Worm (Caenorhabditis elegans) whole organism, mixed stage, embryonic: ENCODE data around the gene ajm-1.

ENCODE experiments used
- bed-3 ChIP-seq: fragments of 200-800 bp; sonication (Bioruptor generic); optimal IDR thresholded peaks from 3 replicates; lab custom pipeline; 2018; ENCODE audit warnings: mild to moderate bottlenecking, missing genetic modification characterization, moderate library complexity, missing compliant biosample characterization
- blmp-1 ChIP-seq: fragments of 150-350 bp; optimal IDR thresholded peaks from 2 replicates; lab custom pipeline; 2014; ENCODE audit warnings: missing biosample characterization, missing genetic modification characterization
- ceh-39 ChIP-seq: fragments of 150-350 bp; optimal IDR thresholded peaks from 2 replicates; lab custom pipeline; 2014; ENCODE audit warnings: missing biosample characterization, missing genetic modification characterization
- ceh-43 ChIP-seq: fragments of 200-800 bp; sonication (Bioruptor generic); optimal IDR thresholded peaks from 2 replicates; lab custom pipeline; 2018; ENCODE audit warnings: mild to moderate bottlenecking, missing genetic modification characterization, moderate library complexity, missing compliant biosample characterization
- ceh-83 ChIP-seq: fragments of 200-800 bp; sonication (Bioruptor generic); optimal IDR thresholded peaks from 2 replicates; lab custom pipeline; 2018; ENCODE audit warnings: mild to moderate bottlenecking, missing genetic modification characterization, missing compliant biosample characterization
- ces-1 ChIP-seq: fragments of 150-350 bp; optimal IDR thresholded peaks from 2 replicates; lab custom pipeline; 2014; ENCODE audit warnings: missing biosample characterization, missing genetic modification reagents, missing genetic modification characterization
- cnd-1 ChIP-seq: fragments of 200-800 bp; sonication (Bioruptor generic); optimal IDR thresholded peaks from 2 replicates; lab custom pipeline; 2018; ENCODE audit warnings: mild to moderate bottlenecking, missing genetic modification characterization, missing compliant biosample characterization
- drap-1 ChIP-seq: fragments of 200-800 bp; sonication (Bioruptor generic); optimal IDR thresholded peaks from 3 replicates; lab custom pipeline; 2018; ENCODE audit warnings: mild to moderate bottlenecking, missing genetic modification characterization, missing compliant biosample characterization
- elt-1 ChIP-seq: sonication (generic microtip); optimal IDR thresholded peaks from 2 replicates; lab custom pipeline; 2017; ENCODE audit warnings: missing genetic modification characterization, mild to moderate bottlenecking, missing compliant biosample characterization, antibody characterized with exemption, moderate library complexity, borderline replicate concordance; ENCODE audit not compliant: insufficient read depth
- ham-2 ChIP-seq: fragments of 200-800 bp; sonication (Bioruptor generic); optimal IDR thresholded peaks from 2 replicates; lab custom pipeline; 2018; ENCODE audit warnings: mild to moderate bottlenecking, missing genetic modification characterization, missing compliant biosample characterization
- hlh-1 ChIP-seq: fragments of 150-350 bp; optimal IDR thresholded peaks from 2 replicates; lab custom pipeline; 2014; ENCODE audit warnings: missing biosample characterization, missing genetic modification reagents, missing genetic modification characterization
- lin-32 ChIP-seq: fragments of 200-800 bp; sonication (Bioruptor generic); optimal IDR thresholded peaks from 2 replicates; lab custom pipeline; 2018; ENCODE audit warnings: mild to moderate bottlenecking, missing genetic modification characterization, missing compliant biosample characterization
- lsy-2 ChIP-seq: fragments of 150-350 bp; optimal IDR thresholded peaks from 2 replicates; lab custom pipeline; 2014; ENCODE audit warnings: missing biosample characterization, missing genetic modification characterization
- mab-5 ChIP-seq: fragments of 150-350 bp; optimal IDR thresholded peaks from 2 replicates; lab custom pipeline; 2014; ENCODE audit warnings: missing biosample characterization, missing genetic modification characterization
- mep-1 ChIP-seq: fragments of 150-350 bp; optimal IDR thresholded peaks from 2 replicates; lab custom pipeline; 2017; ENCODE audit warnings: missing biosample characterization, missing genetic modification reagents, missing genetic modification characterization, inconsistent platforms
- mls-2 ChIP-seq: sonication (generic microtip); optimal IDR thresholded peaks from 2 replicates; lab custom pipeline; 2016; ENCODE audit warnings: mild to moderate bottlenecking, missing genetic modification characterization, moderate library complexity, missing compliant biosample characterization
- nhr-12 ChIP-seq: fragments of 150-350 bp; optimal IDR thresholded peaks from 2 replicates; lab custom pipeline; 2014; ENCODE audit warnings: missing biosample characterization, missing genetic modification characterization
- nhr-2 ChIP-seq: fragments of 150-350 bp; optimal IDR thresholded peaks from 2 replicates; lab custom pipeline; 2014; ENCODE audit warnings: missing biosample characterization, missing genetic modification characterization
- nhr-237 ChIP-seq: fragments of 150-350 bp; optimal IDR thresholded peaks from 2 replicates; lab custom pipeline; 2014; ENCODE audit warnings: missing biosample characterization, missing genetic modification characterization
- nhr-28 ChIP-seq: fragments of 150-350 bp; optimal IDR thresholded peaks from 2 replicates; lab custom pipeline; 2014; ENCODE audit warnings: missing biosample characterization, missing genetic modification characterization
- nhr-76 ChIP-seq: sonication (generic microtip); optimal IDR thresholded peaks from 2 replicates; lab custom pipeline; 2017; ENCODE audit warnings: missing biosample characterization, missing genetic modification characterization
- pha-4 ChIP-seq: fragments of 150-350 bp; optimal IDR thresholded peaks from 2 replicates; lab custom pipeline; 2018; ENCODE audit warnings: missing biosample characterization, missing genetic modification reagents, missing genetic modification characterization
- sem-2 ChIP-seq: fragments of 200-800 bp; sonication (Bioruptor generic); optimal IDR thresholded peaks from 2 replicates; lab custom pipeline; 2018; ENCODE audit warnings: mild to moderate bottlenecking, missing genetic modification characterization, missing compliant biosample characterization
- snpc-4 ChIP-seq: fragments of 150-350 bp; optimal IDR thresholded peaks from 2 replicates; lab custom pipeline; 2014; ENCODE audit warnings: missing biosample characterization, missing genetic modification characterization
- sptf-1 ChIP-seq: sonication (generic microtip); optimal IDR thresholded peaks from 2 replicates; lab custom pipeline; 2017; ENCODE audit warnings: mild to moderate bottlenecking, missing genetic modification characterization, moderate library complexity, missing compliant biosample characterization
- tbx-8 ChIP-seq: fragments of 200-800 bp; sonication (Bioruptor generic); optimal IDR thresholded peaks from 2 replicates; lab custom pipeline; 2018; ENCODE audit warnings: mild to moderate bottlenecking, missing genetic modification characterization, moderate library complexity, missing compliant biosample characterization
- unc-120 ChIP-seq: sonication (generic microtip); optimal IDR thresholded peaks from 2 replicates; lab custom pipeline; 2017; ENCODE audit warnings: missing genetic modification characterization, missing compliant biosample characterization; ENCODE audit not compliant: poor library complexity, severe bottlenecking
- unc-39 ChIP-seq: fragments of 150-350 bp; optimal IDR thresholded peaks from 2 replicates; lab custom pipeline; 2014; ENCODE audit warnings: missing biosample characterization, missing genetic modification characterization
- zip-8 ChIP-seq: fragments of 150-350 bp; optimal IDR thresholded peaks from 2 replicates; lab custom pipeline; 2014; ENCODE audit warnings: missing biosample characterization, missing genetic modification characterization
- ztf-11 ChIP-seq: fragments of 150-350 bp; optimal IDR thresholded peaks from 2 replicates; lab custom pipeline; 2014; ENCODE audit warnings: missing biosample characterization, missing genetic modification characterization

The ajm-1 gene

DNA sequence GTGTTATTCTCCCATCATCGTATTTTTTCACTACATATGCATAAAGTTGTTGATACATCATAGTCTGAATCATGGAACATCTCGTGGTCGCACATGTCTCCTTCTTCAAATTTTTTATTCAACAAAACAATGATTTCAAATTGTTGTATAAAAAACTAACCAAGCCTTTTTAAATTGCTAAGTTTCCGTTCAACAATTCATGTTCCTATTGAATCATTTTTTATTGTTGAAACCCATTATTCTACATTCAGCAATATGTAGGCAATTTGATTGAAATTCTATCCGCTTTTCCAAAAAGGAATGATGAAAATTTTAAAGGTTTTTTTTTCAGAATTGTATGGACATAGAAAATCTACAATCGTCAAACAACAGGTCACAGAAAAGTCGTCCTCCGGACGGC, at the start of gene ajm-1:
Gene ajm-1, plus strand, starts transcription at position 301 of the 400 bp plus-strand sequence.
- TF ChIP-seq tbx-8 (GFP tag; lab: Kevin White, UChicago) (no peak), hlh-1 (tag; lab: Kevin White, UChicago) (no peak), nhr-237 (no peak), bed-3 (GFP tag; lab: Kevin White, UChicago) (no peak), elt-1 (tag; lab: Kevin White, UChicago) (no peak), snpc-4 (no peak), cnd-1 (no peak), mep-1 (tag; lab: Kevin White, UChicago) (no peak), ces-1 (no peak), mls-2 (tag; lab: Kevin White, UChicago) (no peak), lin-32 (GFP tag; lab: Kevin White, UChicago) (no peak), drap-1 (GFP tag; lab: Kevin White, UChicago) (no peak), nhr-2 (no peak), ceh-83 (GFP tag; lab: Kevin White, UChicago) (no peak), sptf-1 (tag; lab: Kevin White, UChicago) (no peak)
- TF ChIP-seq, all 35 proteins: peak for 0

DNA sequence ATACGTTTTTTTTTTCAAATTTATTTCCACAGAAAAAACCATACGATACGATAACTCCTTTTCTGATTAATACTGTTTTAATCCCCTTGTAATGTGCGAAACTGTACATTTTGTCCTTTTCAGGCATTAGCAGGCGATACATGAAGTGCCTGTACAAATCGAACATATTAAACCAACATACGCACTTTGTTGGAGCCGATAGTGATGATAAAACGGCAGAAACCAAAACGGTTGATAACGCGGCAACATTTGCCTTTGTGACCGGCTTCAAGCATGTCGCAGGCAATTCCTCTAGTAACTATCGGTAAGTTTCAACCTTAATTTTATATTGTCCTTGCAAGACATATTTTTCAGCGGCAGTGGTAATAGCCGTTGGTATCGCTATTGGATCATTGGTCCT, 48.4 kb upstream of the ajm-1 start, which contains the start of gene nep-22:
Gene nep-22, plus strand, starts transcription at position 245 of the 400 bp plus-strand sequence.
- no peak for TF ChIP-seq nhr-237
- no peak for TF ChIP-seq lsy-2 (tag; lab: Kevin White, UChicago)
- TF ChIP-seq ceh-83 (GFP tag; lab: Kevin White, UChicago) = no peak
- no peak for TF ChIP-seq ham-2 (GFP tag; lab: Kevin White, UChicago)
- TF ChIP-seq elt-1 (tag; lab: Kevin White, UChicago) = no peak
- no peak for TF ChIP-seq nhr-2
- TF ChIP-seq zip-8 (tag; lab: Kevin White, UChicago) = no peak
- TF ChIP-seq sptf-1 (tag; lab: Kevin White, UChicago) = no peak
- no peak for TF ChIP-seq ztf-11 (tag; lab: Kevin White, UChicago)
- no peak for TF ChIP-seq nhr-76 (tag; lab: Kevin White, UChicago)
- TF ChIP-seq nhr-12 = no peak
- no peak for TF ChIP-seq unc-39
- TF ChIP-seq mab-5 (tag; lab: Kevin White, UChicago) = no peak
- no peak for TF ChIP-seq snpc-4
- TF ChIP-seq nhr-28 = no peak
- no peak for TF ChIP-seq mep-1 (tag; lab: Kevin White, UChicago)

- TF ChIP-seq mls-2 (tag; lab: Kevin White, UChicago) = no peak
- no peak for TF ChIP-seq ham-2 (GFP tag; lab: Kevin White, UChicago)
- no peak for TF ChIP-seq unc-39
- no peak for TF ChIP-seq nhr-76 (tag; lab: Kevin White, UChicago)
- TF ChIP-seq lsy-2 (tag; lab: Kevin White, UChicago) = no peak
- no peak for TF ChIP-seq sptf-1 (tag; lab: Kevin White, UChicago)
- no peak for TF ChIP-seq bed-3 (GFP tag; lab: Kevin White, UChicago)
- TF ChIP-seq tbx-8 (GFP tag; lab: Kevin White, UChicago) = no peak
- TF ChIP-seq blmp-1 (tag; lab: Kevin White, UChicago) = no peak
- no peak for TF ChIP-seq mab-5 (tag; lab: Kevin White, UChicago)
- TF ChIP-seq nhr-28 = no peak
- no peak for TF ChIP-seq nhr-237
- no peak for TF ChIP-seq pha-4 (tag; lab: Kevin White, UChicago)
- no peak for TF ChIP-seq hlh-1 (tag; lab: Kevin White, UChicago)
- TF ChIP-seq sem-2 (GFP tag; lab: Kevin White, UChicago) = no peak
- no peak for TF ChIP-seq ceh-39 (tag; lab: Kevin White, UChicago)
- TF ChIP-seq snpc-4 = no peak
- no peak for TF ChIP-seq cnd-1
- TF ChIP-seq drap-1 (GFP tag; lab: Kevin White, UChicago) = no peak
- TF ChIP-seq unc-120 (tag; lab: Kevin White, UChicago) = no peak
Measured at ce11 chrX:9035142-9035541, 47.6 kb upstream of the ajm-1 start.

ce11 chrX:9036237-9036636, 46.5 kb upstream of the ajm-1 start:
- no peak for TF ChIP-seq ceh-43 (GFP tag; lab: Kevin White, UChicago)
- TF ChIP-seq ceh-83 (GFP tag; lab: Kevin White, UChicago) = no peak

DNA sequence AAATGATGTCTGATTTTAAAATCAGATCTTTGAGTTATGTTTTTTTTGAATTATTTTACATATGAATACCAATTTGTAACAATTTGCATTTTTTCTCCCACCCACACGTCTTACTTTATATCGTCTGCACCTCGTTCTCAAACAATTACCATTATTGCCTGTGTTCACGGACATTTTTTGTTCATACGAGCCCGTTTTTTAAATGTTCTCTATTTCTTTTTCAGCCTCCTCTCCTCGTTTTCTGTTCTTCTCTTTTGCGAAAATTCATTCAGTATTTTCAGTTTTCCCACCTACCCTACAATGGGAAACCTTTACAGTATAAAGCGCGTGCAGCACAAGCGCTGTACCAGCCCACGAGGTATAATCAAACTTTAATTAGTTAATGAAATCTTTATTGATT, 36.8 kb upstream of the ajm-1 start, which contains the start of gene prdm-14:
Gene prdm-14, plus strand, starts transcription at position 301 of the 400 bp plus-strand sequence.
- TF ChIP-seq lsy-2 (tag; lab: Kevin White, UChicago) (no peak), lin-32 (GFP tag; lab: Kevin White, UChicago) (no peak)
